Fruit fly (Drosophila melanogaster) whole organism, wandering third instar larva: Measurements from ENCODE around the gene E2f2.
A peak's percentile ranks its signal among the peaks of the same experiment; 100 is the strongest.

Source experiments
- Abd-B ChIP-seq: fragments of >200 bp; optimal IDR thresholded peaks from 2 replicates; lab custom pipeline; 2017; ENCODE audit warnings: missing biosample characterization, missing genetic modification characterization
- CG32264 ChIP-seq: fragments of 200-800 bp; sonication (Bioruptor generic); optimal IDR thresholded peaks from 2 replicates; lab custom pipeline; 2016; ENCODE audit warnings: missing biosample characterization, missing genetic modification characterization
- CG9705 ChIP-seq: fragments of 200-800 bp; sonication (Bioruptor generic); optimal IDR thresholded peaks from 2 replicates; lab custom pipeline; 2018; ENCODE audit warnings: missing biosample characterization, mild to moderate bottlenecking, missing genetic modification characterization
- CrebA ChIP-seq: fragments of 200-800 bp; sonication (Bioruptor generic); optimal IDR thresholded peaks from 2 replicates; lab custom pipeline; 2016; ENCODE audit warnings: missing biosample characterization, mild to moderate bottlenecking, missing genetic modification characterization, borderline replicate concordance
- Dfd ChIP-seq: fragments of >200 bp; optimal IDR thresholded peaks from 2 replicates; lab custom pipeline; 2017; ENCODE audit warnings: missing biosample characterization, missing genetic modification characterization
- Dif ChIP-seq: fragments of 200-275, 200-300 bp; sonication (Bioruptor generic); optimal IDR thresholded peaks from 2 replicates; lab custom pipeline; 2018; ENCODE audit warnings: missing biosample characterization, missing genetic modification characterization; ENCODE audit not compliant: partially characterized antibody
- GATAd ChIP-seq: sonication (Bioruptor generic); optimal IDR thresholded peaks from 2 replicates; lab custom pipeline; 2016; ENCODE audit warnings: missing biosample characterization, missing genetic modification characterization
- HLH106 ChIP-seq: fragments of 200-800 bp; optimal IDR thresholded peaks from 3 replicates; lab custom pipeline; 2019; ENCODE audit warnings: missing biosample characterization, mild to moderate bottlenecking, missing genetic modification characterization, moderate library complexity
- Hnf4 ChIP-seq: fragments of 200-800 bp; sonication (Bioruptor generic); optimal IDR thresholded peaks from 2 replicates; lab custom pipeline; 2016; ENCODE audit warnings: missing biosample characterization, mild to moderate bottlenecking, missing genetic modification characterization
- Hr78 ChIP-seq: fragments of >200 bp; optimal IDR thresholded peaks from 2 replicates; lab custom pipeline; 2017; ENCODE audit warnings: missing biosample characterization, missing genetic modification characterization
- Hr83 ChIP-seq: fragments of 200-300 bp; sonication (Bioruptor generic); optimal IDR thresholded peaks from 2 replicates; lab custom pipeline; 2016; ENCODE audit warnings: missing biosample characterization, mild to moderate bottlenecking, missing genetic modification characterization, moderate library complexity; ENCODE audit not compliant: poor library complexity, severe bottlenecking
- Jra ChIP-seq: sonication (Bioruptor generic); optimal IDR thresholded peaks from 2 replicates; lab custom pipeline; 2016; ENCODE audit warnings: missing biosample characterization, missing genetic modification characterization
- Mio ChIP-seq: sonication (Bioruptor generic); optimal IDR thresholded peaks from 2 replicates; lab custom pipeline; 2016; ENCODE audit warnings: missing biosample characterization, missing genetic modification characterization
- Myc ChIP-seq: fragments of >200 bp; optimal IDR thresholded peaks from 2 replicates; lab custom pipeline; 2017
- N ChIP-seq: fragments of >200 bp; optimal IDR thresholded peaks from 2 replicates; lab custom pipeline; 2018; ENCODE audit warnings: missing biosample characterization, missing external identifiers, missing genetic modification characterization
- OdsH ChIP-seq: fragments of 200-800 bp; sonication (Bioruptor generic); optimal IDR thresholded peaks from 2 replicates; lab custom pipeline; 2016; ENCODE audit warnings: missing biosample characterization, mild to moderate bottlenecking, missing genetic modification characterization
- Rel ChIP-seq, 2 experiments: fragments of 200-800 bp; sonication (Bioruptor generic) in 1 of 2; optimal IDR thresholded peaks; 2 replicates in 1 of 2; 3 replicates in 1 of 2; lab custom pipeline; 2016 to 2019; ENCODE audit warnings: mild to moderate bottlenecking in 2 of 2, missing biosample characterization in 2 of 2, missing genetic modification characterization in 2 of 2, moderate library complexity in 1 of 2
- Sp1 ChIP-seq: fragments of 200-800 bp; sonication (Bioruptor generic); optimal IDR thresholded peaks from 3 replicates; lab custom pipeline; 2019; ENCODE audit warnings: missing biosample characterization, mild to moderate bottlenecking, missing genetic modification characterization, moderate library complexity
- Vsx2 ChIP-seq: fragments of 200-300, 225-300 bp; sonication (Bioruptor generic); optimal IDR thresholded peaks from 2 replicates; lab custom pipeline; 2018; ENCODE audit warnings: missing biosample characterization, missing genetic modification characterization; ENCODE audit not compliant: partially characterized antibody
- br ChIP-seq: fragments of 200-800 bp; sonication (Bioruptor generic); optimal IDR thresholded peaks from 2 replicates; lab custom pipeline; 2016; ENCODE audit warnings: missing biosample characterization, missing genetic modification characterization
- brk ChIP-seq: fragments of 200-800 bp; sonication (Bioruptor generic); optimal IDR thresholded peaks from 2 replicates; lab custom pipeline; 2016; ENCODE audit warnings: missing biosample characterization, mild to moderate bottlenecking, missing genetic modification characterization
- dl ChIP-seq, 2 experiments: fragments of 175-275, 200-275 bp in 1 of 2; fragments of 200-275 bp in 1 of 2; sonication (Bioruptor generic); optimal IDR thresholded peaks; lab custom pipeline; 2018; ENCODE audit warnings: mild to moderate bottlenecking in 2 of 2, missing biosample characterization in 2 of 2, missing genetic modification characterization in 2 of 2, moderate library complexity in 2 of 2; ENCODE audit not compliant: partially characterized antibody in 2 of 2, insufficient read depth in 1 of 2
- dmrt93B ChIP-seq: fragments of 200-800 bp; sonication (Bioruptor generic); optimal IDR thresholded peaks from 2 replicates; lab custom pipeline; 2018; ENCODE audit warnings: missing biosample characterization, mild to moderate bottlenecking, missing genetic modification characterization
- dsf ChIP-seq: sonication (Bioruptor generic); optimal IDR thresholded peaks from 2 replicates; lab custom pipeline; 2016; ENCODE audit warnings: missing biosample characterization, missing genetic modification characterization, borderline replicate concordance
- ey ChIP-seq: fragments of 200-800 bp; sonication (Bioruptor generic); optimal IDR thresholded peaks from 2 replicates; lab custom pipeline; 2016; ENCODE audit warnings: missing biosample characterization, missing genetic modification characterization
- foxo ChIP-seq, 2 experiments: fragments of 200-800 bp; sonication (Bioruptor generic); optimal IDR thresholded peaks; 2 replicates in 1 of 2; 3 replicates in 1 of 2; lab custom pipeline; 2016 to 2017; ENCODE audit warnings: missing biosample characterization in 2 of 2, missing genetic modification characterization in 2 of 2
- fru ChIP-seq: fragments of 200-800 bp; sonication (Bioruptor generic); optimal IDR thresholded peaks from 3 replicates; lab custom pipeline; 2016; ENCODE audit warnings: missing biosample characterization, mild to moderate bottlenecking, missing genetic modification characterization
- h ChIP-seq: fragments of 200-800 bp; sonication (Bioruptor generic); optimal IDR thresholded peaks from 3 replicates; lab custom pipeline; 2016; ENCODE audit warnings: missing biosample characterization, mild to moderate bottlenecking, missing genetic modification characterization
- jim ChIP-seq: fragments of 175-275, 200-325 bp; sonication (Bioruptor generic); optimal IDR thresholded peaks from 2 replicates; lab custom pipeline; 2016; ENCODE audit warnings: missing biosample characterization, mild to moderate bottlenecking, missing genetic modification characterization
- lola ChIP-seq: fragments of >200 bp; optimal IDR thresholded peaks from 2 replicates; lab custom pipeline; 2017; ENCODE audit warnings: missing biosample characterization, missing genetic modification characterization
- pan ChIP-seq: fragments of >200 bp; optimal IDR thresholded peaks from 2 replicates; lab custom pipeline; 2017
- psq ChIP-seq: fragments of 200-800 bp; sonication (Bioruptor generic); optimal IDR thresholded peaks from 3 replicates; lab custom pipeline; 2017; ENCODE audit warnings: missing biosample characterization, mild to moderate bottlenecking, missing genetic modification characterization, moderate library complexity
- rgr ChIP-seq: fragments of 200-800 bp; sonication (Bioruptor generic); optimal IDR thresholded peaks from 3 replicates; lab custom pipeline; 2016; ENCODE audit warnings: missing biosample characterization, mild to moderate bottlenecking, missing genetic modification characterization
- sage ChIP-seq: fragments of 200-800 bp; sonication (Bioruptor generic); optimal IDR thresholded peaks from 2 replicates; lab custom pipeline; 2016; ENCODE audit warnings: missing biosample characterization, mild to moderate bottlenecking, missing genetic modification characterization
- sv ChIP-seq: fragments of 200-800 bp; sonication (Bioruptor generic); optimal IDR thresholded peaks from 3 replicates; lab custom pipeline; 2016; ENCODE audit warnings: missing biosample characterization, missing genetic modification characterization
- tai ChIP-seq: sonication (Bioruptor generic); optimal IDR thresholded peaks from 2 replicates; lab custom pipeline; 2016; ENCODE audit warnings: missing biosample characterization, missing genetic modification characterization
- usp ChIP-seq: fragments of >200 bp; optimal IDR thresholded peaks from 2 replicates; lab custom pipeline; 2017; ENCODE audit warnings: missing biosample characterization, missing genetic modification characterization
- woc ChIP-seq: sonication (Bioruptor generic); optimal IDR thresholded peaks from 2 replicates; lab custom pipeline; 2016; ENCODE audit warnings: missing biosample characterization, mild to moderate bottlenecking, missing genetic modification characterization

E2f2 gene

dm6 chr2L:21153844-21154243, 2.7 kb downstream of the E2f2 start:
- TF ChIP-seq Rel (GFP tag; optimal IDR thresholded peaks at IDR 0.05; lab: Kevin White, UChicago) = no peak
- TF ChIP-seq Rel (tag; optimal IDR thresholded peaks at IDR 0.05; lab: Kevin White, UChicago) = peak; percentile 62
- TF ChIP-seq sage (GFP tag; lab: Kevin White, UChicago) = no peak
- peak; percentile 55 for TF ChIP-seq brk (GFP tag; lab: Kevin White, UChicago)

dm6 chr2L:21149053-21149452, 7.5 kb downstream of the E2f2 start:
- TF ChIP-seq jim (no peak), usp (GFP tag; lab: Kevin White, UChicago) (no peak), CG32264 (GFP tag; lab: Kevin White, UChicago) (no peak), dsf (GFP tag; lab: Kevin White, UChicago) (no peak), Dfd (GFP tag; lab: Kevin White, UChicago) (no peak), woc (GFP tag; lab: Kevin White, UChicago) (peak; percentile 62), Myc (lab: Kevin White, UChicago) (no peak), OdsH (no peak), sv (GFP tag; lab: Kevin White, UChicago) (peak; percentile 46), pan (no peak), brk (GFP tag; lab: Kevin White, UChicago) (no peak), Hr83 (peak; percentile 48), Dif (no peak), HLH106 (tag; lab: Kevin White, UChicago) (peak; percentile 39), GATAd (GFP tag; lab: Kevin White, UChicago) (no peak), sage (GFP tag; lab: Kevin White, UChicago) (no peak), tai (GFP tag; lab: Kevin White, UChicago) (peak; percentile 14), rgr (peak; percentile 25), br (GFP tag; lab: Kevin White, UChicago) (no peak), h (GFP tag; lab: Kevin White, UChicago) (no peak), Hnf4 (GFP tag; lab: Kevin White, UChicago) (peak; percentile 44), Mio (GFP tag; lab: Kevin White, UChicago) (no peak), Jra (GFP tag; lab: Kevin White, UChicago) (no peak), Abd-B (no peak), ey (GFP tag; lab: Kevin White, UChicago) (no peak), Sp1 (GFP tag; lab: Kevin White, UChicago) (no peak), CrebA (no peak), N (no peak), Vsx2 (GFP tag; lab: Kevin White, UChicago) (no peak), dl (GFP tag; optimal IDR thresholded peaks at IDR 0.05; lab: Kevin White, UChicago; ENCODE audit: insufficient read depth in 1 of 2, partially characterized antibody in 2 of 2) (no peak), Hr78 (no peak), CG9705 (GFP tag; lab: Kevin White, UChicago) (peak; percentile 4), lola (GFP tag; lab: Kevin White, UChicago) (no peak), fru (no peak), dmrt93B (no peak), foxo (GFP tag; optimal IDR thresholded peaks at IDR 0.05; lab: Kevin White, UChicago) (no peak), psq (GFP tag; lab: Kevin White, UChicago) (no peak), Rel (GFP tag; optimal IDR thresholded peaks at IDR 0.05; lab: Kevin White, UChicago) (no peak), Rel (tag; optimal IDR thresholded peaks at IDR 0.05; lab: Kevin White, UChicago) (no peak)

- TF ChIP-seq Jra (GFP tag; lab: Kevin White, UChicago) = no peak
- TF ChIP-seq brk (GFP tag; lab: Kevin White, UChicago) = no peak
- no peak for TF ChIP-seq Hr83
- TF ChIP-seq pan = no peak
- TF ChIP-seq GATAd (GFP tag; lab: Kevin White, UChicago) = no peak
- no peak for TF ChIP-seq dl (GFP tag; optimal IDR thresholded peaks at IDR 0.05; lab: Kevin White, UChicago; ENCODE audit: insufficient read depth in 1 of 2, partially characterized antibody in 2 of 2)
- no peak for TF ChIP-seq Vsx2 (GFP tag; lab: Kevin White, UChicago)
- TF ChIP-seq jim = no peak
- TF ChIP-seq br (GFP tag; lab: Kevin White, UChicago) = no peak
- TF ChIP-seq dmrt93B = no peak
- no peak for TF ChIP-seq psq (GFP tag; lab: Kevin White, UChicago)
- TF ChIP-seq HLH106 (tag; lab: Kevin White, UChicago) = no peak
- TF ChIP-seq Hr78 = no peak
- no peak for TF ChIP-seq Rel (GFP tag; optimal IDR thresholded peaks at IDR 0.05; lab: Kevin White, UChicago)
- no peak for TF ChIP-seq Rel (tag; optimal IDR thresholded peaks at IDR 0.05; lab: Kevin White, UChicago)
- TF ChIP-seq, all 38 proteins: peak for 0
Observed at dm6 chr2L:21148242-21148641, 8.3 kb downstream of the E2f2 start, which contains the start of gene del. del (minus strand) TSS chr2L:21148546.
